Fruit fly (Drosophila melanogaster) whole organism, wandering third instar larva: ENCODE data around the gene Prosbeta3.
A peak's percentile ranks its signal among the peaks of the same experiment; 100 is the strongest.

Source experiments
- Jra ChIP-seq: sonication (Bioruptor generic); optimal IDR thresholded peaks from 2 replicates; lab custom pipeline; 2016; ENCODE audit warnings: missing biosample characterization, missing genetic modification characterization
- h ChIP-seq: fragments of 200-800 bp; sonication (Bioruptor generic); optimal IDR thresholded peaks from 3 replicates; lab custom pipeline; 2016; ENCODE audit warnings: missing biosample characterization, mild to moderate bottlenecking, missing genetic modification characterization
- lola ChIP-seq: fragments of >200 bp; optimal IDR thresholded peaks from 2 replicates; lab custom pipeline; 2017; ENCODE audit warnings: missing biosample characterization, missing genetic modification characterization
- psq ChIP-seq: fragments of 200-800 bp; sonication (Bioruptor generic); optimal IDR thresholded peaks from 3 replicates; lab custom pipeline; 2017; ENCODE audit warnings: missing biosample characterization, mild to moderate bottlenecking, missing genetic modification characterization, moderate library complexity
- sv ChIP-seq: fragments of 200-800 bp; sonication (Bioruptor generic); optimal IDR thresholded peaks from 3 replicates; lab custom pipeline; 2016; ENCODE audit warnings: missing biosample characterization, missing genetic modification characterization

DNA sequence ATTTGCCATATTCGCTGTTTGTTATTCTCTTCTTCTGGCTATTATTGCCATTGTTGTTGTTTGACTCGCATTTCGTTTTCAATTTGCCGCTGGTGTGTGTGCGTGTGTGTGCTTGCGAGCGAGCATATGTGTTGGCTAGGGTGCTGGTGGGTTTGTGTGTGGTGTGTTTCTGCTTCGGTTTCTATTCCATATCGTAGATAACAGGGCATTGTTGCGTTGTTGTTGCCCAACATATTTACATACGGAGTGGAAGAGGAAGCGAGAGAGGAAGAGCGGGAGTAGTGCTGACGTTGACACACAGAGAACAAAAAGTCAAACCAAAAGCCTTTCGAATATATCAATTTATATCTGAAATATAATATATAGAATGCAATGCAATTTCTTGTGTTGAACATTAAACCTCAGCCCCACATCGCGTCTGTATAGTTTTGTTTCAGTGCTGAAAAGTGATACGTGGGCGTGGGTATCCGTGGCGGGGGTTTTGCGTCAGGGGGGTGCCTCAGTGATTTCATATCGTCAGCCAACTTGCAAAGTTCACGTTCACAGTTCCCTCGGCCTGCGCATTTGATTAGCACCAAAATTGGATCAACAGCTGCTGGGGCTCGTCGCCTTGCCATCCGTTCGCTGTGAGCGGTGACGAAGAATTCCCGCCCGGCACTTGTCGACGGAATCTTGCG, 48.6 kb upstream of the Prosbeta3 start:
- no peak for TF ChIP-seq h (GFP tag; lab: Kevin White, UChicago)
- TF ChIP-seq Jra = peak; percentile 4
- TF ChIP-seq psq (GFP tag; lab: Kevin White, UChicago) = no peak
- no peak for TF ChIP-seq lola (GFP tag; lab: Kevin White, UChicago)
- peak; percentile 27 for TF ChIP-seq sv
